In the genomic region with DNA sequence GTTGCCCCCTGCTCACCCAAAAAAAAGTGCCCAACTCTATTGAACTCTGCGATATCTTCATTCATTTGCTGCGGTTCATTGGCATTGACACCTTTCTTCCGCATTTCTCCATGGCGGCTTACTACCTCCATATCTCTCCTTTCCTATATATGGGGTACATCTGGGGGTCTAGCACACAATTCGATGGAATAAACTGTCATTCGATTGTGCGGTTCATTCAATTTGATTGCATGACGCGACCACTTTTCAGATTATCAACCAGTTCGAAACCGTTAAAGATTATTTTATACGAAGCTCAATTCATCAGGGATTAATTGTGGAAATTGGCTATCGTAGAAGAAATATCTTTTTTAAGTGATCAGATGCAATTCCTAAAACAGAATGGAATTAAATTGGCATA, we compare ENCODE assay signal across 3 fruit fly cellular contexts.
A peak's percentile ranks its signal among the peaks of the same experiment; 100 is the strongest.
TF ChIP-seq lines count a peak whose summit lies in the region.

No protein-coding gene starts in this region.

- TF ChIP-seq CTCF in whole organism, embryonic (GFP tag; optimal IDR thresholded peaks at IDR 0.05; lab: Kevin White, UChicago): no peak

TF ChIP-seq in whole organism, embryonic, 481 proteins besides CTCF, POLR2A, EP300 and RAD21:
- peak; percentile 47 for TF ChIP-seq oc (tag; optimal IDR thresholded peaks at IDR 0.05; lab: Kevin White, UChicago)
- TF ChIP-seq cwo (GFP tag; optimal IDR thresholded peaks at IDR 0.05; lab: Kevin White, UChicago): peak; percentile 45
- no peak for TF ChIP-seq slou (GFP tag; optimal IDR thresholded peaks at IDR 0.05; lab: Kevin White, UChicago)
- no peak for TF ChIP-seq Sin3A (optimal IDR thresholded peaks at IDR 0.05; lab: Kevin White, UChicago)
- TF ChIP-seq twi (tag; optimal IDR thresholded peaks at IDR 0.05; lab: Kevin White, UChicago): peak; percentile 3
- TF ChIP-seq Hey (tag; optimal IDR thresholded peaks at IDR 0.05; lab: Kevin White, UChicago): peak; percentile 59
- peak; percentile 46 for TF ChIP-seq sens (GFP tag; lab: Kevin White, UChicago)
- TF ChIP-seq sug (tag; optimal IDR thresholded peaks at IDR 0.05; lab: Kevin White, UChicago): peak; percentile 42
- no peak for TF ChIP-seq CG13123 (GFP tag; optimal IDR thresholded peaks at IDR 0.05; lab: Kevin White, UChicago)
- no peak for TF ChIP-seq Scr (GFP tag; IDR thresholded peaks at IDR 0.05; lab: Robert Waterston, UW; ENCODE audit: partially characterized antibody)
- peak in 1 of 2 experiments; percentile 30 for TF ChIP-seq Hr78 (GFP tag; optimal IDR thresholded peaks at IDR 0.05; lab: Kevin White, UChicago)

TF ChIP-seq in whole organism, prepupa, 60 proteins besides CTCF, POLR2A, EP300 and RAD21:
- TF ChIP-seq svp (GFP tag; lab: Kevin White, UChicago) (peak; percentile 92), vri (GFP tag; optimal IDR thresholded peaks at IDR 0.05; lab: Kevin White, UChicago) (peak; percentile 21), CG32006 (GFP tag; optimal IDR thresholded peaks at IDR 0.05; lab: Kevin White, UChicago) (no peak)

TF ChIP-seq in whole organism, wandering third instar larva, 38 proteins besides CTCF, POLR2A, EP300 and RAD21:
- TF ChIP-seq Dif (GFP tag; optimal IDR thresholded peaks at IDR 0.05; lab: Kevin White, UChicago; ENCODE audit: partially characterized antibody) (peak; percentile 62), Sp1 (GFP tag; optimal IDR thresholded peaks at IDR 0.05; lab: Kevin White, UChicago) (no peak), sage (GFP tag; optimal IDR thresholded peaks at IDR 0.05; lab: Kevin White, UChicago) (no peak), Rel (GFP tag; optimal IDR thresholded peaks at IDR 0.05; lab: Kevin White, UChicago) (no peak), Rel (tag; optimal IDR thresholded peaks at IDR 0.05; lab: Kevin White, UChicago) (peak; percentile 37), Abd-B (GFP tag; optimal IDR thresholded peaks at IDR 0.05; lab: Kevin White, UChicago) (no peak), psq (GFP tag; optimal IDR thresholded peaks at IDR 0.05; lab: Kevin White, UChicago) (no peak), Vsx2 (GFP tag; optimal IDR thresholded peaks at IDR 0.05; lab: Kevin White, UChicago; ENCODE audit: partially characterized antibody) (peak; percentile 88)
